Worm (Caenorhabditis elegans): ENCODE measurements around the gene rpl-42.

rpl-42 gene

DNA sequence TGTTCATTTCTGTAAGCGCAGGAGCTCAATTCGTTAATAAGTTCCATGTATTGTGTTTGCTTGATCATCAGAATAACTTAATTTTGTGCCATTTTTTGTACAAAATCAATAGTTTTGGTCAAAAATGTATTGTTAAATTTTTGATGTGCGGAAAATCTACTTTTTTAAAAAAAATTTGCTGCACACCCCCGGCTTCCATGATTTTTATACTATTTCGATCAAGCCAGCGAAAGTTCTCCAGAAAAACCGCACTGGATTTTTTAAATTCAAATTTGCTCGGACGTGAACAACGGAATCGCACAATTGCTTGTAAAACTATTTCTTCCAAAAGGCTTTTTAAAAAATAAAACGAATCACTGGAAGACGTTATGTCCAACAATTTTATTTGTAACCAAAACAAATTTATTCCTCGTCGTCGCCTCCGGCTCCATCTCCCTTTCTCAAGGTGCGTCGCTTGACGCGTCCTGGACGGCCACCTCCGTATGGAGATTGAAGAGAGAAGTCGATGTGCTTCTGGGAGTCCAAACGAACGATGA, 32.6 kb downstream of the rpl-42 start (continued):
- TF ChIP-seq ztf-25 (GFP tag; IDR thresholded peaks at IDR 0.05) (no peak), die-1 (tag; optimal IDR thresholded peaks at IDR 0.05) (peak; percentile 50), rcor-1 (GFP tag; IDR thresholded peaks at IDR 0.05) (peak; percentile 38), hlh-26 (GFP tag; conservative IDR thresholded peaks at IDR 0.05) (0 out of 2 replicates have a peak, but pooled peaks have one; percentile 19), madf-6 (GFP tag; IDR thresholded peaks at IDR 0.05) (peak; percentile 57), lin-26 (GFP tag; IDR thresholded peaks at IDR 0.05) (peak; percentile 72; the same call in 1 of the 2 replicates), nfyb-1 (GFP tag; IDR thresholded peaks at IDR 0.05) (no peak)

DNA sequence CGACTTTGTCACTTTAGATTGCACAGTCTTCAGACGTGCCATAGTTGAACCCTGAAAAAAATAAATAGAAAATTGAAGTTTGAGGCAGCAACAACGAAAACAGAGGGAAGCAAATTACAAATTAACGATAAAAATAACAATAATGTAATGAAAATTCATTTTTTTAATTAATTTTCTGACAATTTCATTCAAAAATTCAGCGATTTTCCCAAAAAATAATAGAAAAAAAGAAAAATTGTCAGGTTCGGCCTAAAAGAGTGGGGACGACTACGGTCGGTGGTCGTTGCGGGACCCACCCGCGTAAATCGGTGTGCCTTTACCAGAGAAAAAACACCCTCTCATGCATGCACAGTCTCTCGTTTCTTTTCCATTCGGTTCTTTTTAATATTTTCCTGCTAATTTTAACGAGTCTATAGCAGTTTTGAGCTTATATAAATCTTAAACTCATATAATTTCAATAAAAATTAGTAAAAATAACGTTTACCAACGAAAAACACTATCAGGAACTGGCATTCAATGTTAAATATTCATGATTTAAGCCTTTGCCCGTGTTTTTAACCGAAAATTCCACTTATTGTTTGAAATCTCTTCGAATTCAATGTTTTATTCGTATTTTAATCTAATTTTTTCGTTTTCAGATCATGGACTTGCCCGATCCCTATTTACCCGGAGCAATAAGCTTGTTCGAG, 33.9 kb downstream of the rpl-42 start, which contains the start of the genes rps-9 and lsm-1:
Gene rps-9 (minus strand): TSS at position 51 of the 689 bp plus-strand sequence.
Gene lsm-1 (plus strand): TSS at position 639 of the 689 bp plus-strand sequence.
- TF ChIP-seq tlf-1 (GFP tag; optimal IDR thresholded peaks at IDR 0.05) = no peak
- TF ChIP-seq ztf-6 (GFP tag; IDR thresholded peaks at IDR 0.05) = no peak
- TF ChIP-seq cebp-1 (GFP tag; IDR thresholded peaks at IDR 0.05) = no peak
- TF ChIP-seq cebp-1 (tag; optimal IDR thresholded peaks at IDR 0.05) = peak; percentile 11
- TF ChIP-seq zfh-2 (GFP tag; conservative IDR thresholded peaks at IDR 0.05) = no peak
- TF ChIP-seq tbx-9 (tag; optimal IDR thresholded peaks at IDR 0.05; ENCODE audit: borderline replicate concordance) = no peak
- TF ChIP-seq Y53F4B.3 (GFP tag; IDR thresholded peaks at IDR 0.05) = no peak
- peak; percentile 6; the same call in 1 of the 2 replicates for TF ChIP-seq pbrm-1 (GFP tag; IDR thresholded peaks at IDR 0.05)
- 0 out of 2 replicates have a peak, but pooled peaks have one; percentile 28 for TF ChIP-seq madf-3 (GFP tag; IDR thresholded peaks at IDR 0.05)
- TF ChIP-seq rcor-1 (GFP tag; IDR thresholded peaks at IDR 0.05) = 0 out of 2 replicates have a peak, but pooled peaks have one; percentile 16
- no peak for TF ChIP-seq egrh-3 (GFP tag; IDR thresholded peaks at IDR 0.05)
- no peak for TF ChIP-seq ama-1 (optimal IDR thresholded peaks at IDR 0.05)
- no peak for TF ChIP-seq ama-1 (GFP tag; optimal IDR thresholded peaks at IDR 0.05)
- peak; percentile 10 for TF ChIP-seq snpc-1.3 (tag; optimal IDR thresholded peaks at IDR 0.05; ENCODE audit: insufficient read depth)
- no peak for TF ChIP-seq ekl-4 (GFP tag; IDR thresholded peaks at IDR 0.05)
- TF ChIP-seq lin-54 (GFP tag; optimal IDR thresholded peaks at IDR 0.05) = peak; percentile 40
- no peak for TF ChIP-seq snpc-4 (GFP tag; optimal IDR thresholded peaks at IDR 0.05)
- peak in 2 of 4 experiments; percentile 39 to 46 for TF ChIP-seq snpc-4 (tag; optimal IDR thresholded peaks at IDR 0.05)
- TF ChIP-seq D2030.7 (GFP tag; IDR thresholded peaks at IDR 0.05) = peak; percentile 63
- TF ChIP-seq ZK185.1 (tag; optimal IDR thresholded peaks at IDR 0.05; ENCODE audit: poor library complexity, severe bottlenecking) = peak; percentile 41
- TF ChIP-seq hlh-26 (GFP tag; conservative IDR thresholded peaks at IDR 0.05) = no peak
- TF ChIP-seq madf-8 (GFP tag; conservative IDR thresholded peaks at IDR 0.05) = 0 out of 2 replicates have a peak, but pooled peaks have one; percentile 19
- TF ChIP-seq madf-6 (GFP tag; IDR thresholded peaks at IDR 0.05) = peak; percentile 65
- no peak for TF ChIP-seq K12H6.12 (tag; optimal IDR thresholded peaks at IDR 0.05)
- peak; percentile 42 for TF ChIP-seq attf-5 (GFP tag; optimal IDR thresholded peaks at IDR 0.05)
- peak; percentile 8 for TF ChIP-seq snpc-1.1 (tag; optimal IDR thresholded peaks at IDR 0.05; ENCODE audit: insufficient read depth)
- TF ChIP-seq ztf-25 (GFP tag; IDR thresholded peaks at IDR 0.05) = no peak
- TF ChIP-seq hmg-1.2 (GFP tag; IDR thresholded peaks at IDR 0.05) = peak; percentile 97
- TF ChIP-seq lin-35 (GFP tag; optimal IDR thresholded peaks at IDR 0.05) = peak in 1 of 3 experiments; percentile 31
- TF ChIP-seq cebp-2 (GFP tag; IDR thresholded peaks at IDR 0.05) = no peak
- peak; percentile 94 for TF ChIP-seq F33H1.4 (GFP tag; IDR thresholded peaks at IDR 0.05)
- no peak for TF ChIP-seq lin-26 (GFP tag; IDR thresholded peaks at IDR 0.05)
- no peak for TF ChIP-seq let-607 (tag; optimal IDR thresholded peaks at IDR 0.05)
- TF ChIP-seq ceh-91 (GFP tag; IDR thresholded peaks at IDR 0.05) = peak; percentile 70
- TF ChIP-seq F23B12.7 (tag; optimal IDR thresholded peaks at IDR 0.05; ENCODE audit: insufficient read depth) = peak; percentile 83
- TF ChIP-seq nhr-90 (tag; optimal IDR thresholded peaks at IDR 0.05) = no peak
- TF ChIP-seq mcd-1 (GFP tag; IDR thresholded peaks at IDR 0.05) = peak; percentile 69
- TF ChIP-seq hmg-20 (GFP tag; IDR thresholded peaks at IDR 0.05) = no peak
- TF ChIP-seq tbp1 (GFP tag; optimal IDR thresholded peaks at IDR 0.05) = peak; percentile 36
- peak; percentile 57; the same call in 1 of the 2 replicates for TF ChIP-seq dox-1 (GFP tag; IDR thresholded peaks at IDR 0.05)
- no peak for TF ChIP-seq F37B4.10 (GFP tag; IDR thresholded peaks at IDR 0.05)

Data from whole organism, young adult.